Worm (Caenorhabditis elegans) whole organism, midembryonic: ENCODE measurements around the gene ZK863.1.

Experiments used
- T22C8.4 ChIP-seq: fragments of 200-800 bp; sonication (Bioruptor generic); IDR thresholded peaks from 2 replicates; pipeline ENCODE4 v1.3.6; 2022; ENCODE audit warnings: missing genetic modification characterization, missing compliant biosample characterization
- cog-1 ChIP-seq: sonication (generic microtip); optimal IDR thresholded peaks from 2 replicates; lab custom pipeline; 2016; ENCODE audit warnings: missing genetic modification characterization, missing compliant biosample characterization
- flt-1 ChIP-seq: fragments of 200-800 bp; sonication (Bioruptor generic); IDR thresholded peaks from 2 replicates; pipeline ENCODE4 v1.3.6; 2022; ENCODE audit warnings: missing genetic modification characterization, missing compliant biosample characterization
- klf-2 ChIP-seq: fragments of 200-800 bp; sonication (Bioruptor generic); conservative IDR thresholded peaks from 2 replicates; pipeline ENCODE4 v1.3.6; 2022; ENCODE audit warnings: missing genetic modification reagents, missing genetic modification characterization, missing compliant biosample characterization
- med-1 ChIP-seq: sonication (generic microtip); optimal IDR thresholded peaks from 2 replicates; lab custom pipeline; 2017; ENCODE audit warnings: missing genetic modification characterization, mild to moderate bottlenecking, missing compliant biosample characterization, antibody characterized with exemption, missing genetic modification reagents; ENCODE audit not compliant: insufficient read depth
- ref-1 ChIP-seq: fragments of 200-800 bp; sonication (Bioruptor generic); conservative IDR thresholded peaks from 2 replicates; pipeline ENCODE4 v1.3.6; 2022; ENCODE audit warnings: missing genetic modification reagents, missing genetic modification characterization, missing compliant biosample characterization
- tab-1 ChIP-seq: fragments of 200-800 bp; sonication (Bioruptor generic); IDR thresholded peaks from 2 replicates; pipeline ENCODE4 v1.3.6; 2022; ENCODE audit warnings: missing genetic modification characterization, missing compliant biosample characterization
- ztf-23 ChIP-seq: fragments of 200-800 bp; sonication (Bioruptor generic); IDR thresholded peaks from 2 replicates; pipeline ENCODE4 v1.3.6; 2022; ENCODE audit warnings: missing genetic modification reagents, missing genetic modification characterization, missing compliant biosample characterization
- ztf-29 ChIP-seq: fragments of 200-800 bp; sonication (Bioruptor generic); IDR thresholded peaks from 2 replicates; pipeline ENCODE4 v1.3.6; 2022; ENCODE audit warnings: missing genetic modification reagents, missing genetic modification characterization, missing compliant biosample characterization

The ZK863.1 gene

ce11 chrV:12167653-12168052 lies 2.4 kb downstream of the ZK863.1 start, which contains the start of gene col-37:
col-37 (minus strand) TSS chrV:12167753.
- no peak for TF ChIP-seq cog-1 (tag; lab: Kevin White, UChicago)
- TF ChIP-seq klf-2 (GFP tag; lab: Robert Waterston, UW) = no peak
- TF ChIP-seq ztf-23 (GFP tag; lab: Robert Waterston, UW) = no peak
- TF ChIP-seq T22C8.4 (GFP tag; lab: Robert Waterston, UW) = no peak
- no peak for TF ChIP-seq ztf-29 (GFP tag; lab: Robert Waterston, UW)
- TF ChIP-seq ref-1 (GFP tag; lab: Robert Waterston, UW) = no peak
- no peak for TF ChIP-seq tab-1
- no peak for TF ChIP-seq flt-1
- no peak for TF ChIP-seq med-1

- no peak for TF ChIP-seq tab-1
- TF ChIP-seq cog-1 (tag; lab: Kevin White, UChicago) = no peak
- TF ChIP-seq T22C8.4 (GFP tag; lab: Robert Waterston, UW) = no peak
- TF ChIP-seq med-1 = no peak
- TF ChIP-seq flt-1 = no peak
- no peak for TF ChIP-seq ztf-23 (GFP tag; lab: Robert Waterston, UW)
- no peak for TF ChIP-seq ref-1 (GFP tag; lab: Robert Waterston, UW)
- TF ChIP-seq ztf-29 (GFP tag; lab: Robert Waterston, UW) = no peak
- TF ChIP-seq klf-2 (GFP tag; lab: Robert Waterston, UW) = no peak
Observed at ce11 chrV:12167031-12167430, 3.0 kb downstream of the ZK863.1 start.

DNA sequence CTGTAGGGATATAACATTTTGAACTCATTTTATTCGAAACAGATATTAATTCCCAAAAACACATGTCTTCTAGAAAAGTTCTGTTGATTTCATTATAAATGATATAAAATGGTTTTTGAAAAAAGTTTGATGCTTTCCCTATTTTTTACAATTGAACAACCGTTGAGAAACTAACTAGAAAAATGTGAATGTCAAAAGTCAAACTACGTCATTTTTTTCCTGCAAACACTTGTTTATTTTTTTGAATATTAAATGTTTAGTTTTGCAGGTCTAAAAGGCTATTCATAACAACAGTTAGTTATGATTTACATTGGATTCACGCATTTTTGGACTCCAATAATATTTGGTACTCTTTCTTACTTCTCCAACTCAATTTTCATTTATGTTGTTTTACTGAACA lies 7.1 kb downstream of the ZK863.1 start, which contains the start of gene srj-4:
srj-4 (plus strand) TSS at position 301 of the 400 bp plus-strand sequence.
- TF ChIP-seq med-1 (no peak), ztf-29 (GFP tag; lab: Robert Waterston, UW) (no peak), ztf-23 (GFP tag; lab: Robert Waterston, UW) (no peak), ref-1 (GFP tag; lab: Robert Waterston, UW) (no peak), flt-1 (no peak), tab-1 (no peak), cog-1 (tag; lab: Kevin White, UChicago) (no peak), klf-2 (GFP tag; lab: Robert Waterston, UW) (no peak)

DNA sequence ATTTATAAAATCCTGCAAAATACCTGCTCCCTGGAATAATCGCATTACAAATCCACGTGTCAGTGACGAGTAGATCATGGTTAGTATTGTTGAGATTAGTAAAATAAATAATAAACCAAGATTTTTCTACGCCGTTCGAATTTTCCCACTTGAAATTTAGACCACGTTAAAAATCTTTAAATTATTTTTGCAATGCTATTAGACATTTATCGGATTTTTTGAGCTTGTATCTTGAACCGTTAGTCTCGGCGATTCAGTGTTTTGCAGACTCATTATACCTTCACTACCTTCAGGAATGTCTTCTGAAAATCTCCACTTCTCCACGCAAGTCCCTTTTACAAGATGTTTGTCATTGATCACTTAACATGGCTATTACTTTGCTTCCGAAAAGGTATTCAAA lies 7.8 kb downstream of the ZK863.1 start, which contains the start of gene C27A7.5:
C27A7.5 (minus strand) TSS at position 101 of the 400 bp plus-strand sequence.
- no peak for TF ChIP-seq med-1
- no peak for TF ChIP-seq ztf-29 (GFP tag; lab: Robert Waterston, UW)
- no peak for TF ChIP-seq flt-1
- TF ChIP-seq cog-1 (tag; lab: Kevin White, UChicago) = no peak
- TF ChIP-seq ztf-23 (GFP tag; lab: Robert Waterston, UW) = no peak
- no peak for TF ChIP-seq ref-1 (GFP tag; lab: Robert Waterston, UW)
- TF ChIP-seq klf-2 (GFP tag; lab: Robert Waterston, UW) = no peak
- no peak for TF ChIP-seq tab-1
- no peak for TF ChIP-seq T22C8.4 (GFP tag; lab: Robert Waterston, UW)

ce11 chrV:12161157-12161556 lies 8.9 kb downstream of the ZK863.1 start:
- no peak for TF ChIP-seq ztf-23 (GFP tag; lab: Robert Waterston, UW)
- no peak for TF ChIP-seq klf-2 (GFP tag; lab: Robert Waterston, UW)
- no peak for TF ChIP-seq ref-1 (GFP tag; lab: Robert Waterston, UW)
- TF ChIP-seq ztf-29 (GFP tag; lab: Robert Waterston, UW) = no peak
- TF ChIP-seq med-1 = no peak
- no peak for TF ChIP-seq T22C8.4 (GFP tag; lab: Robert Waterston, UW)
- no peak for TF ChIP-seq flt-1
- TF ChIP-seq tab-1 = no peak
- TF ChIP-seq cog-1 (tag; lab: Kevin White, UChicago) = no peak

DNA sequence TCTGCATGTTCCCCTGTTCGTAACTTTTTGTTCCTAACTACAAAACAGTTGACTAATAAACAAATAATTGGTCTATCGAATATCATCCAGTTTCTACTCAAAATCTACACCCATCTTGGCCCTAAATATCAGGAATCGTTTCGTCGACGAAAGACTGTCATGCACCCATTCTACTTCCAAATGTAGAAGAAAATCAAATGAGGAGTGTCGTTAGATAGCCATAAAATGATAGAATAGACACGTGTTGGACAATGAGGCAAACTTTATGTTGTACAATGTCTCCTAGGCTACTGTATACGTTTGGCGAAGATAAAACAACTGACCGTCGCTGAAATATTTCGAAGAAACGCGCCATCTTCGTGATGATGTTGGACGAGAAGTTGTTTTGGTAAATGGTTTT lies 10.0 kb downstream of the ZK863.1 start:
- TF ChIP-seq tab-1 (no peak), flt-1 (no peak), ref-1 (GFP tag; lab: Robert Waterston, UW) (no peak), T22C8.4 (GFP tag; lab: Robert Waterston, UW) (no peak), cog-1 (tag; lab: Kevin White, UChicago) (no peak), ztf-23 (GFP tag; lab: Robert Waterston, UW) (no peak), klf-2 (GFP tag; lab: Robert Waterston, UW) (no peak), ztf-29 (GFP tag; lab: Robert Waterston, UW) (no peak), med-1 (no peak)

ce11 chrV:12158377-12158776 lies 11.6 kb downstream of the ZK863.1 start:
- TF ChIP-seq T22C8.4 (GFP tag; lab: Robert Waterston, UW) = no peak
- TF ChIP-seq cog-1 (tag; lab: Kevin White, UChicago) = no peak
- no peak for TF ChIP-seq med-1
- no peak for TF ChIP-seq ztf-23 (GFP tag; lab: Robert Waterston, UW)
- no peak for TF ChIP-seq flt-1
- TF ChIP-seq ref-1 (GFP tag; lab: Robert Waterston, UW) = no peak
- no peak for TF ChIP-seq tab-1
- TF ChIP-seq ztf-29 (GFP tag; lab: Robert Waterston, UW) = no peak
- no peak for TF ChIP-seq klf-2 (GFP tag; lab: Robert Waterston, UW)

- TF ChIP-seq tab-1 (no peak), med-1 (no peak), ztf-29 (GFP tag; lab: Robert Waterston, UW) (no peak), flt-1 (no peak), ref-1 (GFP tag; lab: Robert Waterston, UW) (no peak), klf-2 (GFP tag; lab: Robert Waterston, UW) (no peak), cog-1 (tag; lab: Kevin White, UChicago) (no peak), T22C8.4 (GFP tag; lab: Robert Waterston, UW) (no peak), ztf-23 (GFP tag; lab: Robert Waterston, UW) (no peak)
Observed at ce11 chrV:12154554-12154953, 15.5 kb downstream of the ZK863.1 start, which contains the start of gene C27A7.9. C27A7.9 (minus strand) TSS chrV:12154654.

DNA sequence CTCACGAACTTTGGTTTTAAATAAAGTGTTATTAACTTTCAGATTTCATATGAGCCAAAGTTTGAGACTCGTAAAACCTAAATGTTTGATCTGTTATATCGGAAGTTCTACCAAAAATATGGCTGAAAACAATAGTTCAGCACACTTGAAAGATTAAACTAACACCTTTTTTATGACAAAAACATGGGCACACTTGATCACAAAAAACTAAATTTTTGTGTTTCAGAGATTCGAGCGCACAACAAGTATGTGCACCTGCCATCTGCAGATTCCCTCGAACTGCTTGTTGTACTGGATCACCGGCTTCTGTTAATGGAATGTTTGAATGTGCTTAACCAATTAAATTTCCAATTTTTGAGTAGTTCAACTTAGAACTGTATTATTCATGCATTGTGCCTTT lies 16.2 kb downstream of the ZK863.1 start:
- no peak for TF ChIP-seq med-1
- no peak for TF ChIP-seq ztf-23 (GFP tag; lab: Robert Waterston, UW)
- no peak for TF ChIP-seq klf-2 (GFP tag; lab: Robert Waterston, UW)
- TF ChIP-seq T22C8.4 (GFP tag; lab: Robert Waterston, UW) = no peak

- no peak for TF ChIP-seq T22C8.4 (GFP tag; lab: Robert Waterston, UW)
- no peak for TF ChIP-seq ztf-23 (GFP tag; lab: Robert Waterston, UW)
- TF ChIP-seq med-1 = no peak
- no peak for TF ChIP-seq tab-1
- no peak for TF ChIP-seq ref-1 (GFP tag; lab: Robert Waterston, UW)
- TF ChIP-seq ztf-29 (GFP tag; lab: Robert Waterston, UW) = no peak
- TF ChIP-seq klf-2 (GFP tag; lab: Robert Waterston, UW) = no peak
- TF ChIP-seq cog-1 (tag; lab: Kevin White, UChicago) = no peak
- no peak for TF ChIP-seq flt-1
Observed at ce11 chrV:12152857-12153256, 17.2 kb downstream of the ZK863.1 start, which contains the start of gene C27A7.8. C27A7.8 (plus strand) TSS chrV:12153157.
